Worm (Caenorhabditis elegans) whole organism, L4 larva: Measurements from ENCODE around the gene cdh-8.

ENCODE experiments used
- egl-43 ChIP-seq: fragments of 200-800 bp; sonication (Bioruptor generic); IDR thresholded peaks from 2 replicates; pipeline ENCODE4 v1.3.6; 2022; ENCODE audit warnings: missing genetic modification reagents, missing genetic modification characterization, missing compliant biosample characterization
- lsy-2 ChIP-seq, 2 experiments: fragments of 150-350 bp in 1 of 2; sonication (generic microtip) in 1 of 2; optimal IDR thresholded peaks; 2 replicates each; lab custom pipeline; 2014 to 2017; ENCODE audit warnings: missing biosample characterization in 2 of 2, missing genetic modification characterization in 2 of 2
- nhr-11 ChIP-seq: fragments of 150-350 bp; optimal IDR thresholded peaks from 2 replicates; lab custom pipeline; 2014; ENCODE audit warnings: missing biosample characterization, missing genetic modification characterization

DNA sequence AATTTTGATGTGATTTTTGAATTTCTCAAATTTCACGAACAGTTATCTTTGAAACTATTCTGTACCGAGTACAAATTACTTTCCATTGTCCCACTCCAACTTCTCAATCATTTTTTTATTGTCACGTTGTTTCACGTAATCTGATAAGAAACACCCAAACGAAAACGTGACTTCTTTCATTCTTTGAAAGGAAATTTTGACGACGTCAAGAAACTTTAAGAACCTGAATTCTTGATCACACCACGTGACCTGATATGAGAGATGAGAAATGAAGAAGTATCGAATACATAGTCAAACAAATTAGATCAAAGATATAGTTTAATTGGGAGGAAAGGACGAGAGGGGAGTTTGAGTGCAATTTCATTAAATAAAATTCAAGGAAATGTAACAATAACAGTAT, 30.1 kb upstream of the cdh-8 start:
- no peak for TF ChIP-seq nhr-11
- TF ChIP-seq egl-43 (GFP tag; lab: Robert Waterston, UW), result no peak
- TF ChIP-seq lsy-2 (tag; optimal IDR thresholded peaks at IDR 0.05; lab: Kevin White, UChicago), result no peak
